Fruit fly (Drosophila melanogaster) whole organism, embryonic: ENCODE measurements around the gene CG34258.

ENCODE experiments used
- ATbp ChIP-seq: fragments of 200-800 bp; sonication (Bioruptor generic); optimal IDR thresholded peaks from 2 replicates; lab custom pipeline; 2017; ENCODE audit warnings: missing biosample characterization, mild to moderate bottlenecking, missing genetic modification characterization, missing genetic modification reagents
- Atf6 ChIP-seq: fragments of 200-800 bp; sonication (Bioruptor generic); IDR thresholded peaks from 2 replicates; pipeline ENCODE4 v1.3.6; 2022; ENCODE audit warnings: missing biosample characterization, missing genetic modification characterization
- CG10366 ChIP-seq: fragments of 200-800 bp; sonication (Bioruptor generic); IDR thresholded peaks from 2 replicates; pipeline ENCODE4 v1.3.6; 2022; ENCODE audit warnings: missing biosample characterization, missing genetic modification characterization
- CG11504 ChIP-seq: fragments of 200-800 bp; sonication (Bioruptor generic); optimal IDR thresholded peaks from 3 replicates; lab custom pipeline; 2019; ENCODE audit warnings: missing biosample characterization, mild to moderate bottlenecking, missing genetic modification characterization, moderate library complexity
- CG12219 ChIP-seq: fragments of 200-800 bp; sonication (Bioruptor generic); optimal IDR thresholded peaks from 3 replicates; lab custom pipeline; 2018; ENCODE audit warnings: missing biosample characterization, mild to moderate bottlenecking, missing genetic modification characterization
- CG13775 ChIP-seq: fragments of 200-800 bp; sonication (Bioruptor generic); optimal IDR thresholded peaks from 3 replicates; lab custom pipeline; 2017; ENCODE audit warnings: missing biosample characterization, mild to moderate bottlenecking, missing genetic modification characterization
- CG13894 ChIP-seq: fragments of 200-800 bp; sonication (Bioruptor generic); optimal IDR thresholded peaks from 3 replicates; lab custom pipeline; 2018; ENCODE audit warnings: missing biosample characterization, mild to moderate bottlenecking, missing genetic modification characterization, moderate library complexity
- CG14860 ChIP-seq: fragments of 200-800 bp; sonication (Bioruptor generic); IDR thresholded peaks from 3 replicates; pipeline ENCODE4 v1.3.6; 2022; ENCODE audit warnings: missing biosample characterization, missing genetic modification characterization; ENCODE audit not compliant: partially characterized antibody
- CG16863 ChIP-seq: fragments of 200-800 bp; sonication (Bioruptor generic); optimal IDR thresholded peaks from 3 replicates; lab custom pipeline; 2016; ENCODE audit warnings: missing biosample characterization, missing genetic modification characterization
- CG18599 ChIP-seq: fragments of 200-800 bp; sonication (Bioruptor generic); optimal IDR thresholded peaks from 3 replicates; lab custom pipeline; 2017; ENCODE audit warnings: missing biosample characterization, missing genetic modification characterization, mild to moderate bottlenecking, moderate library complexity, missing genetic modification reagents
- CG2120 ChIP-seq: fragments of 200-800 bp; sonication (Bioruptor generic); optimal IDR thresholded peaks from 3 replicates; lab custom pipeline; 2016; ENCODE audit warnings: missing biosample characterization, missing genetic modification characterization
- CG2875 ChIP-seq: fragments of 200-800 bp; sonication (Bioruptor generic); optimal IDR thresholded peaks from 2 replicates; lab custom pipeline; 2017; ENCODE audit warnings: missing biosample characterization, mild to moderate bottlenecking, missing genetic modification characterization, missing genetic modification reagents
- CG32532 ChIP-seq: fragments of 200-800 bp; sonication (Bioruptor generic); IDR thresholded peaks from 2 replicates; pipeline ENCODE4 v1.3.6; 2022; ENCODE audit warnings: missing biosample characterization, missing genetic modification characterization
- CG32772 ChIP-seq: fragments of 200-800 bp; sonication (Bioruptor generic); IDR thresholded peaks from 2 replicates; pipeline ENCODE4 v1.3.6; 2022; ENCODE audit warnings: missing biosample characterization, missing genetic modification characterization
- CG3726 ChIP-seq: fragments of 200-800 bp; sonication (Bioruptor generic); IDR thresholded peaks from 3 replicates; pipeline ENCODE4, ENCODE4 v1.3.6; 2022; ENCODE audit warnings: missing biosample characterization, missing genetic modification characterization
- CG4820 ChIP-seq: fragments of 200-800 bp; sonication (Bioruptor generic); optimal IDR thresholded peaks from 3 replicates; lab custom pipeline; 2016; ENCODE audit warnings: missing biosample characterization, missing genetic modification characterization
- CG9215 ChIP-seq: fragments of 200-800 bp; sonication (Bioruptor generic); IDR thresholded peaks from 2 replicates; pipeline ENCODE4 v1.3.6; 2022; ENCODE audit warnings: missing biosample characterization, missing genetic modification characterization
- CG9727 ChIP-seq: fragments of 200-800 bp; sonication (Bioruptor generic); optimal IDR thresholded peaks from 3 replicates; lab custom pipeline; 2017; ENCODE audit warnings: missing biosample characterization, mild to moderate bottlenecking, missing genetic modification characterization
- CG9817 ChIP-seq: fragments of 200-800 bp; sonication (Bioruptor generic); optimal IDR thresholded peaks from 2 replicates; lab custom pipeline; 2018; ENCODE audit warnings: missing biosample characterization, mild to moderate bottlenecking, missing genetic modification characterization, moderate library complexity
- Chrac-16 ChIP-seq: fragments of 200-800 bp; sonication (Bioruptor generic); optimal IDR thresholded peaks from 3 replicates; lab custom pipeline; 2016; ENCODE audit warnings: missing biosample characterization, missing genetic modification characterization
- CoRest ChIP-seq: fragments of 200-800 bp; sonication (Bioruptor generic); optimal IDR thresholded peaks from 3 replicates; lab custom pipeline; 2018; ENCODE audit warnings: missing biosample characterization, mild to moderate bottlenecking, missing genetic modification characterization, moderate library complexity
- Dbx ChIP-seq: fragments of 200-800 bp; sonication (Bioruptor generic); IDR thresholded peaks from 3 replicates; pipeline ENCODE4 v1.3.6; 2022; ENCODE audit warnings: missing biosample characterization, missing genetic modification characterization
- Dek ChIP-seq: fragments of 200-800 bp; sonication (Bioruptor generic); optimal IDR thresholded peaks from 3 replicates; lab custom pipeline; 2019; ENCODE audit warnings: missing biosample characterization, mild to moderate bottlenecking, missing genetic modification characterization, moderate library complexity
- E2f2 ChIP-seq: fragments of 200-800 bp; sonication (Bioruptor generic); IDR thresholded peaks from 2 replicates; pipeline ENCODE4 v1.3.6; 2022; ENCODE audit warnings: missing biosample characterization, missing genetic modification characterization
- Ets65A ChIP-seq: fragments of 200-800 bp; sonication (Bioruptor generic); peaks from one replicate; lab custom pipeline; 2016; ENCODE audit warnings: missing biosample characterization, missing genetic modification characterization
- Fer2 ChIP-seq: fragments of 200-800 bp; sonication (Bioruptor generic); optimal IDR thresholded peaks from 2 replicates; lab custom pipeline; 2018; ENCODE audit warnings: missing biosample characterization, mild to moderate bottlenecking, missing genetic modification characterization, moderate library complexity
- HLH4C ChIP-seq: fragments of 200-800 bp; sonication (Bioruptor generic); IDR thresholded peaks from 3 replicates; pipeline ENCODE4 v1.3.6; 2022; ENCODE audit warnings: missing biosample characterization, missing genetic modification characterization; ENCODE audit not compliant: partially characterized antibody
- HmgZ ChIP-seq: fragments of 200-800 bp; sonication (Bioruptor generic); optimal IDR thresholded peaks from 2 replicates; lab custom pipeline; 2018; ENCODE audit warnings: missing biosample characterization, mild to moderate bottlenecking, missing genetic modification characterization
- Hmr ChIP-seq: fragments of 200-800 bp; sonication (Bioruptor generic); optimal IDR thresholded peaks from 3 replicates; lab custom pipeline; 2017; ENCODE audit warnings: mild to moderate bottlenecking, missing biosample characterization, missing genetic modification reagents, missing genetic modification characterization
- Hr51 ChIP-seq, 2 experiments: fragments of 200-800 bp; sonication (Bioruptor generic); optimal IDR thresholded peaks; 2 replicates in 1 of 2; 3 replicates in 1 of 2; lab custom pipeline; 2016 to 2018; ENCODE audit warnings: missing biosample characterization in 2 of 2, missing genetic modification characterization in 2 of 2, mild to moderate bottlenecking in 1 of 2, moderate library complexity in 1 of 2
- Med ChIP-seq: fragments of 200-800 bp; sonication (Bioruptor generic); peaks from one replicate; lab custom pipeline; 2016; ENCODE audit warnings: missing biosample characterization, missing genetic modification characterization, mild to moderate bottlenecking, inconsistent platforms, moderate library complexity
- Oli ChIP-seq: fragments of 200-800 bp; sonication (Bioruptor generic); optimal IDR thresholded peaks from 2 replicates; lab custom pipeline; 2018; ENCODE audit warnings: missing biosample characterization, mild to moderate bottlenecking, missing genetic modification characterization, moderate library complexity
- TFAM ChIP-seq: fragments of 200-800 bp; sonication (Bioruptor generic); optimal IDR thresholded peaks from 2 replicates; lab custom pipeline; 2017; ENCODE audit warnings: missing biosample characterization, missing genetic modification characterization, inconsistent platforms
- br ChIP-seq: fragments of >200 bp; optimal IDR thresholded peaks from 2 replicates; lab custom pipeline; 2017
- dati ChIP-seq: fragments of 200-800 bp; sonication (Bioruptor generic); IDR thresholded peaks from 2 replicates; pipeline ENCODE4 v1.3.6; 2022; ENCODE audit warnings: missing biosample characterization, missing genetic modification characterization
- dmrt99B ChIP-seq: fragments of 200-800 bp; sonication (Bioruptor generic); optimal IDR thresholded peaks from 2 replicates; lab custom pipeline; 2018; ENCODE audit warnings: missing biosample characterization, mild to moderate bottlenecking, missing genetic modification characterization, moderate library complexity
- fd96Cb ChIP-seq: fragments of 200-800 bp; sonication (Bioruptor generic); optimal IDR thresholded peaks from 2 replicates; lab custom pipeline; 2018; ENCODE audit warnings: missing biosample characterization, mild to moderate bottlenecking, missing genetic modification characterization, moderate library complexity
- gfzf ChIP-seq: fragments of 200-800 bp; sonication (Bioruptor generic); optimal IDR thresholded peaks from 2 replicates; lab custom pipeline; 2016; ENCODE audit warnings: missing biosample characterization, mild to moderate bottlenecking, missing genetic modification characterization, moderate library complexity
- jumu ChIP-seq: fragments of 200-800 bp; sonication (Bioruptor generic); optimal IDR thresholded peaks from 3 replicates; lab custom pipeline; 2016; ENCODE audit warnings: missing biosample characterization, missing genetic modification characterization
- kay ChIP-seq: fragments of 200-800 bp; sonication (Bioruptor generic); optimal IDR thresholded peaks from 2 replicates; lab custom pipeline; 2016; ENCODE audit warnings: missing biosample characterization, missing genetic modification characterization
- knrl ChIP-seq: fragments of 200-800 bp; sonication (Bioruptor generic); IDR thresholded peaks from 3 replicates; pipeline ENCODE4 v1.3.6; 2022; ENCODE audit warnings: missing biosample characterization, missing genetic modification characterization; ENCODE audit not compliant: partially characterized antibody
- lab ChIP-seq: fragments of 200-800 bp; sonication (Bioruptor generic); optimal IDR thresholded peaks from 3 replicates; lab custom pipeline; 2017; ENCODE audit warnings: missing biosample characterization, missing genetic modification characterization, mild to moderate bottlenecking, moderate library complexity, missing genetic modification reagents
- nmo ChIP-seq: fragments of 200-800 bp; sonication (Bioruptor generic); optimal IDR thresholded peaks from 2 replicates; lab custom pipeline; 2018; ENCODE audit warnings: missing biosample characterization, mild to moderate bottlenecking, missing genetic modification characterization, moderate library complexity
- odd ChIP-seq: fragments of 200-800 bp; sonication (Bioruptor generic); optimal IDR thresholded peaks from 2 replicates; lab custom pipeline; 2017; ENCODE audit warnings: missing biosample characterization, mild to moderate bottlenecking, missing genetic modification characterization
- pb ChIP-seq: fragments of 200-800 bp; sonication (Bioruptor generic); optimal IDR thresholded peaks from 3 replicates; lab custom pipeline; 2016; ENCODE audit warnings: missing biosample characterization, missing genetic modification characterization
- psq ChIP-seq: fragments of 200-800 bp; sonication (Bioruptor generic); optimal IDR thresholded peaks from 2 replicates; lab custom pipeline; 2017; ENCODE audit warnings: missing biosample characterization, missing genetic modification characterization
- scrt ChIP-seq: fragments of 200-800 bp; sonication (Bioruptor generic); optimal IDR thresholded peaks from 2 replicates; lab custom pipeline; 2018; ENCODE audit warnings: missing biosample characterization, mild to moderate bottlenecking, missing genetic modification characterization, moderate library complexity
- sens ChIP-seq: fragments of 200-800 bp; sonication (Bioruptor generic); peaks from one replicate; lab custom pipeline; 2016; ENCODE audit warnings: missing biosample characterization, missing genetic modification characterization

Gene CG34258

dm6 chr3L:19968725-19969598 lies 17.2 kb upstream of the CG34258 start (continued):
- TF ChIP-seq pb (GFP tag; lab: Kevin White, UChicago) (no peak), nmo (peak; percentile 21), CG13894 (tag; lab: Kevin White, UChicago) (peak; percentile 64), CoRest (tag; lab: Kevin White, UChicago) (peak; percentile 28), CG18599 (GFP tag; lab: Kevin White, UChicago) (peak; percentile 67), knrl (GFP tag; lab: Robert Waterston, UW) (no peak), CG11504 (tag; lab: Kevin White, UChicago) (peak; percentile 54), ATbp (no peak), CG9727 (peak; percentile 19), CG10366 (GFP tag; lab: Robert Waterston, UW) (no peak), psq (GFP tag; lab: Kevin White, UChicago) (no peak), Oli (tag; lab: Kevin White, UChicago) (peak; percentile 28), CG32772 (GFP tag; lab: Robert Waterston, UW) (no peak), CG13775 (GFP tag; lab: Kevin White, UChicago) (no peak), Hr51 (GFP tag; optimal IDR thresholded peaks at IDR 0.05; lab: Kevin White, UChicago) (peak in 1 of 2 experiments; percentile 59), TFAM (GFP tag; lab: Kevin White, UChicago) (no peak), CG16863 (GFP tag; lab: Kevin White, UChicago) (no peak), Hmr (GFP tag; lab: Kevin White, UChicago) (peak; percentile 61), jumu (GFP tag; lab: Kevin White, UChicago) (no peak), scrt (no peak), CG2120 (GFP tag; lab: Kevin White, UChicago) (peak; percentile 16), dmrt99B (tag; lab: Kevin White, UChicago) (peak; percentile 38), fd96Cb (tag; lab: Kevin White, UChicago) (peak; percentile 2), lab (GFP tag; lab: Kevin White, UChicago) (peak; percentile 46), sens (GFP tag; lab: Kevin White, UChicago) (peak; percentile 52), kay (GFP tag; lab: Kevin White, UChicago) (no peak), CG2875 (GFP tag; lab: Kevin White, UChicago) (no peak), Ets65A (GFP tag; lab: Kevin White, UChicago) (peak; percentile 88), br (no peak), E2f2 (GFP tag; lab: Robert Waterston, UW) (no peak), CG14860 (GFP tag; lab: Robert Waterston, UW) (no peak)

- no peak for TF ChIP-seq Chrac-16 (GFP tag; lab: Kevin White, UChicago)
- no peak for TF ChIP-seq Dbx (GFP tag; lab: Robert Waterston, UW)
- peak; percentile 20 for TF ChIP-seq Dek (tag; lab: Kevin White, UChicago)
- TF ChIP-seq HmgZ (tag; lab: Kevin White, UChicago): no peak
- TF ChIP-seq CG32532 (GFP tag; lab: Robert Waterston, UW): no peak
- TF ChIP-seq CG10366 (GFP tag; lab: Robert Waterston, UW): no peak
- peak; percentile 13 for TF ChIP-seq CG12219
- TF ChIP-seq HLH4C (GFP tag; lab: Robert Waterston, UW): no peak
- TF ChIP-seq CG9215 (GFP tag; lab: Robert Waterston, UW): no peak
- no peak for TF ChIP-seq dati (GFP tag; lab: Robert Waterston, UW)
- no peak for TF ChIP-seq Atf6 (GFP tag; lab: Robert Waterston, UW)
- TF ChIP-seq CG3726 (GFP tag; lab: Robert Waterston, UW): no peak
- TF ChIP-seq pb (GFP tag; lab: Kevin White, UChicago): no peak
- peak; percentile 84 for TF ChIP-seq Med (GFP tag; lab: Kevin White, UChicago)
- TF ChIP-seq CG9817: peak; percentile 35
- TF ChIP-seq fd96Cb (tag; lab: Kevin White, UChicago): no peak
- TF ChIP-seq Fer2 (tag; lab: Kevin White, UChicago): no peak
- TF ChIP-seq odd (GFP tag; lab: Kevin White, UChicago): peak; percentile 5
- TF ChIP-seq lab (GFP tag; lab: Kevin White, UChicago): peak; percentile 56
- no peak for TF ChIP-seq CG4820 (GFP tag; lab: Kevin White, UChicago)
- no peak for TF ChIP-seq gfzf
These were observed 10.0 kb upstream of the CG34258 start for dm6 chr3L:19961805-19962204.
